Worm (Caenorhabditis elegans) whole organism, L2 larva: Measurements from ENCODE around the gene hum-8.
A peak's percentile ranks its signal among the peaks of the same experiment; 100 is the strongest.

Experiments
- C34F6.9 ChIP-seq: fragments of 150-350 bp; optimal IDR thresholded peaks from 2 replicates; lab custom pipeline; 2014; ENCODE audit warnings: missing biosample characterization, missing genetic modification characterization
- F13H6.1 ChIP-seq: sonication (generic microtip); optimal IDR thresholded peaks from 2 replicates; lab custom pipeline; 2016; ENCODE audit warnings: missing genetic modification characterization, missing compliant biosample characterization
- R02D3.7 ChIP-seq: fragments of 150-350 bp; optimal IDR thresholded peaks from 2 replicates; lab custom pipeline; 2014; ENCODE audit warnings: missing biosample characterization, missing genetic modification characterization
- Y55F3AM.14 ChIP-seq: fragments of 200-800 bp; sonication (Bioruptor generic); optimal IDR thresholded peaks from 2 replicates; lab custom pipeline; 2018; ENCODE audit warnings: mild to moderate bottlenecking, missing genetic modification characterization, missing compliant biosample characterization
- ZK546.5 ChIP-seq: sonication (generic microtip); optimal IDR thresholded peaks from 2 replicates; lab custom pipeline; 2017; ENCODE audit warnings: missing biosample characterization, missing genetic modification characterization
- alr-1 ChIP-seq: fragments of 150-350 bp; optimal IDR thresholded peaks from 2 replicates; lab custom pipeline; 2014; ENCODE audit warnings: missing biosample characterization, missing genetic modification characterization
- aly-2 ChIP-seq: fragments of 150-350 bp; optimal IDR thresholded peaks from 2 replicates; lab custom pipeline; 2014; ENCODE audit warnings: missing biosample characterization, missing genetic modification characterization
- ama-1 ChIP-seq: fragments of 150-350 bp; optimal IDR thresholded peaks from 2 replicates; lab custom pipeline; 2018; ENCODE audit warnings: inconsistent platforms
- blmp-1 ChIP-seq: sonication (generic microtip); optimal IDR thresholded peaks from 2 replicates; lab custom pipeline; 2017; ENCODE audit warnings: missing genetic modification characterization, mild to moderate bottlenecking, missing compliant biosample characterization, antibody characterized with exemption, moderate library complexity; ENCODE audit not compliant: insufficient read depth
- ceh-16 ChIP-seq: fragments of 150-350 bp; optimal IDR thresholded peaks from 2 replicates; lab custom pipeline; 2014; ENCODE audit warnings: missing biosample characterization, missing genetic modification characterization
- ceh-82 ChIP-seq: fragments of 150-350 bp; optimal IDR thresholded peaks from 2 replicates; lab custom pipeline; 2014; ENCODE audit warnings: missing biosample characterization, missing genetic modification characterization
- crh-2 ChIP-seq: sonication (generic microtip); optimal IDR thresholded peaks from 2 replicates; lab custom pipeline; 2017; ENCODE audit warnings: missing biosample characterization, missing genetic modification characterization
- dmd-4 ChIP-seq: sonication (generic microtip); optimal IDR thresholded peaks from 2 replicates; lab custom pipeline; 2017; ENCODE audit warnings: missing biosample characterization, missing genetic modification characterization
- egl-27 ChIP-seq: sonication (generic microtip); optimal IDR thresholded peaks from 3 replicates; lab custom pipeline; 2017; ENCODE audit warnings: missing biosample characterization, missing genetic modification reagents, missing genetic modification characterization
- elt-1 ChIP-seq: fragments of 150-350 bp; optimal IDR thresholded peaks from 2 replicates; lab custom pipeline; 2014; ENCODE audit warnings: missing biosample characterization, missing genetic modification characterization
- elt-3 ChIP-seq: sonication (generic microtip); optimal IDR thresholded peaks from 2 replicates; lab custom pipeline; 2017; ENCODE audit warnings: missing biosample characterization, missing genetic modification characterization
- fos-1 ChIP-seq: fragments of 150-350 bp; optimal IDR thresholded peaks from 2 replicates; lab custom pipeline; 2014; ENCODE audit warnings: missing biosample characterization, missing genetic modification characterization
- gmeb-1 ChIP-seq: fragments of 150-350 bp; optimal IDR thresholded peaks from 2 replicates; lab custom pipeline; 2014; ENCODE audit warnings: missing biosample characterization, missing genetic modification characterization
- lin-11 ChIP-seq: fragments of 150-350 bp; sonication (generic microtip); optimal IDR thresholded peaks from 2 replicates; lab custom pipeline; 2014; ENCODE audit warnings: missing biosample characterization, missing genetic modification characterization, inconsistent platforms, mixed read lengths
- lin-13 ChIP-seq: fragments of 150-350 bp; optimal IDR thresholded peaks from 2 replicates; lab custom pipeline; 2014; ENCODE audit warnings: missing biosample characterization, missing genetic modification reagents, missing genetic modification characterization
- lin-39 ChIP-seq: fragments of 150-350 bp; optimal IDR thresholded peaks from 2 replicates; lab custom pipeline; 2014; ENCODE audit warnings: missing biosample characterization, missing genetic modification reagents, missing genetic modification characterization
- lsy-2 ChIP-seq, 2 experiments: fragments of 150-350 bp in 1 of 2; sonication (generic microtip) in 1 of 2; optimal IDR thresholded peaks; 2 replicates each; lab custom pipeline; 2014 to 2017; ENCODE audit warnings: missing biosample characterization in 2 of 2, missing genetic modification characterization in 2 of 2
- mab-5 ChIP-seq: fragments of 150-350 bp; optimal IDR thresholded peaks from 2 replicates; lab custom pipeline; 2014; ENCODE audit warnings: missing biosample characterization, missing genetic modification characterization
- mbf-1 ChIP-seq: sonication (generic microtip); optimal IDR thresholded peaks from 2 replicates; lab custom pipeline; 2017; ENCODE audit warnings: missing biosample characterization, missing genetic modification characterization
- mdl-1 ChIP-seq, 2 experiments: fragments of 150-350 bp in 1 of 2; sonication (generic microtip) in 1 of 2; optimal IDR thresholded peaks; 2 replicates each; lab custom pipeline; 2017; ENCODE audit warnings: missing biosample characterization in 2 of 2, missing genetic modification characterization in 2 of 2
- nhr-10 ChIP-seq: sonication (generic microtip); optimal IDR thresholded peaks from 2 replicates; lab custom pipeline; 2017; ENCODE audit warnings: missing biosample characterization, missing genetic modification characterization
- nhr-11 ChIP-seq: fragments of 150-350 bp; optimal IDR thresholded peaks from 2 replicates; lab custom pipeline; 2014; ENCODE audit warnings: missing biosample characterization, missing genetic modification characterization
- nhr-12 ChIP-seq: fragments of 150-350 bp; optimal IDR thresholded peaks from 2 replicates; lab custom pipeline; 2014; ENCODE audit warnings: missing biosample characterization, missing genetic modification characterization
- nhr-129 ChIP-seq: fragments of 150-350 bp; optimal IDR thresholded peaks from 2 replicates; lab custom pipeline; 2014; ENCODE audit warnings: missing biosample characterization, missing genetic modification characterization
- nhr-21 ChIP-seq: fragments of 150-350 bp; optimal IDR thresholded peaks from 2 replicates; lab custom pipeline; 2014; ENCODE audit warnings: missing biosample characterization, missing genetic modification characterization
- nhr-23 ChIP-seq: fragments of 150-350 bp; optimal IDR thresholded peaks from 2 replicates; lab custom pipeline; 2014; ENCODE audit warnings: missing biosample characterization, missing genetic modification reagents, missing genetic modification characterization
- nhr-237 ChIP-seq: fragments of 150-350 bp; optimal IDR thresholded peaks from 2 replicates; lab custom pipeline; 2014; ENCODE audit warnings: missing biosample characterization, missing genetic modification characterization
- nhr-25 ChIP-seq: fragments of 150-350 bp; sonication (generic microtip); optimal IDR thresholded peaks from 3 replicates; lab custom pipeline; 2014; ENCODE audit warnings: missing biosample characterization, missing genetic modification characterization
- nhr-6 ChIP-seq: fragments of 150-350 bp; optimal IDR thresholded peaks from 2 replicates; lab custom pipeline; 2014; ENCODE audit warnings: missing biosample characterization, missing genetic modification characterization
- nhr-77 ChIP-seq: fragments of 150-350 bp; optimal IDR thresholded peaks from 2 replicates; lab custom pipeline; 2014; ENCODE audit warnings: missing biosample characterization, missing genetic modification characterization
- peb-1 ChIP-seq: fragments of 150-350 bp; optimal IDR thresholded peaks from 2 replicates; lab custom pipeline; 2014; ENCODE audit warnings: missing biosample characterization, missing genetic modification characterization
- sem-4 ChIP-seq: fragments of 150-350 bp; optimal IDR thresholded peaks from 2 replicates; lab custom pipeline; 2014; ENCODE audit warnings: missing biosample characterization, missing genetic modification reagents, missing genetic modification characterization
- skn-1 ChIP-seq: sonication (generic microtip); optimal IDR thresholded peaks from 2 replicates; lab custom pipeline; 2017; ENCODE audit warnings: missing biosample characterization, missing genetic modification characterization
- sma-3 ChIP-seq: sonication (generic microtip); optimal IDR thresholded peaks from 2 replicates; lab custom pipeline; 2016; ENCODE audit warnings: missing genetic modification reagents, missing genetic modification characterization, missing compliant biosample characterization
- sma-9 ChIP-seq, 2 experiments: fragments of 150-350 bp in 1 of 2; sonication (generic microtip) in 1 of 2; optimal IDR thresholded peaks; 2 replicates each; lab custom pipeline; 2014 to 2016; ENCODE audit warnings: missing genetic modification characterization in 2 of 2, mild to moderate bottlenecking in 1 of 2, missing biosample characterization in 1 of 2, missing compliant biosample characterization in 1 of 2, missing genetic modification reagents in 1 of 2, moderate library complexity in 1 of 2
- snpc-4 ChIP-seq: fragments of 150-350 bp; optimal IDR thresholded peaks from 2 replicates; lab custom pipeline; 2014; ENCODE audit warnings: missing biosample characterization, missing genetic modification characterization
- unc-39 ChIP-seq: fragments of 150-350 bp; optimal IDR thresholded peaks from 2 replicates; lab custom pipeline; 2014; ENCODE audit warnings: missing biosample characterization, missing genetic modification characterization
- unc-55 ChIP-seq: fragments of 150-350 bp; sonication (generic microtip); optimal IDR thresholded peaks from 3 replicates; lab custom pipeline; 2014; ENCODE audit warnings: missing biosample characterization, missing genetic modification reagents, missing genetic modification characterization
- unc-62 ChIP-seq: fragments of 150-350 bp; optimal IDR thresholded peaks from 2 replicates; lab custom pipeline; 2014; ENCODE audit warnings: missing biosample characterization, missing genetic modification reagents, missing genetic modification characterization
- zag-1 ChIP-seq: fragments of 150-350 bp; optimal IDR thresholded peaks from 2 replicates; lab custom pipeline; 2014; ENCODE audit warnings: missing biosample characterization, missing genetic modification characterization
- ztf-1 ChIP-seq: fragments of 200-800 bp; sonication (Bioruptor generic); conservative IDR thresholded peaks from 2 replicates; pipeline ENCODE4 v1.3.6; 2022; ENCODE audit warnings: missing genetic modification characterization, missing compliant biosample characterization
- ztf-11 ChIP-seq: sonication (generic microtip); optimal IDR thresholded peaks from 2 replicates; lab custom pipeline; 2017; ENCODE audit warnings: missing biosample characterization, missing genetic modification characterization
- ztf-4 ChIP-seq: fragments of 150-350 bp; optimal IDR thresholded peaks from 2 replicates; lab custom pipeline; 2014; ENCODE audit warnings: missing biosample characterization, missing genetic modification characterization

Gene hum-8

ce11 chrIV:443622-444021 lies 3.3 kb upstream of the hum-8 start, which contains the start of gene mrpl-55:
Gene mrpl-55, plus strand, starts transcription at chrIV:443985.
- TF ChIP-seq sma-9 (GFP tag; optimal IDR thresholded peaks at IDR 0.05; lab: Kevin White, UChicago) (peak; percentile 76), sma-9 (tag; optimal IDR thresholded peaks at IDR 0.05; lab: Kevin White, UChicago) (no peak), nhr-237 (tag; lab: Kevin White, UChicago) (no peak), egl-27 (peak; percentile 51), nhr-12 (tag; lab: Kevin White, UChicago) (no peak), ceh-82 (no peak), nhr-25 (tag; lab: Kevin White, UChicago) (peak; percentile 71), ZK546.5 (peak; percentile 27), elt-3 (tag; lab: Kevin White, UChicago) (no peak), lin-39 (no peak), lin-11 (peak; percentile 44), unc-55 (peak; percentile 96), R02D3.7 (tag; lab: Kevin White, UChicago) (peak; percentile 35), F13H6.1 (tag; lab: Kevin White, UChicago) (peak; percentile 73), aly-2 (tag; lab: Kevin White, UChicago) (no peak), C34F6.9 (tag; lab: Kevin White, UChicago) (peak; percentile 93), ztf-1 (no peak), ceh-16 (peak; percentile 74), ama-1 (lab: Kevin White, UChicago) (peak; percentile 12), lsy-2 (tag; optimal IDR thresholded peaks at IDR 0.05; lab: Kevin White, UChicago) (peak; percentile 78 to 94), peb-1 (no peak), nhr-129 (tag; lab: Kevin White, UChicago) (peak; percentile 77), skn-1 (tag; lab: Kevin White, UChicago) (no peak), sma-3 (GFP tag; lab: Kevin White, UChicago) (peak; percentile 94), mab-5 (tag; lab: Kevin White, UChicago) (peak; percentile 14), ztf-4 (tag; lab: Kevin White, UChicago) (peak; percentile 77), fos-1 (tag; lab: Kevin White, UChicago) (peak; percentile 81), crh-2 (peak; percentile 95), snpc-4 (peak; percentile 81), unc-39 (tag; lab: Kevin White, UChicago) (no peak), gmeb-1 (tag; lab: Kevin White, UChicago) (peak; percentile 96), nhr-6 (peak; percentile 71), Y55F3AM.14 (no peak), zag-1 (peak; percentile 39), mdl-1 (tag; optimal IDR thresholded peaks at IDR 0.05; lab: Kevin White, UChicago) (peak in 1 of 2 experiments; percentile 30), dmd-4 (tag; lab: Kevin White, UChicago) (no peak), lin-13 (GFP tag; lab: Kevin White, UChicago) (peak; percentile 94), nhr-10 (no peak), elt-1 (no peak), alr-1 (tag; lab: Kevin White, UChicago) (peak; percentile 42), ztf-11 (tag; lab: Kevin White, UChicago) (no peak), unc-62 (GFP tag; lab: Kevin White, UChicago) (no peak), sem-4 (tag; lab: Kevin White, UChicago) (peak; percentile 75), nhr-11 (tag; lab: Kevin White, UChicago) (no peak), blmp-1 (tag; lab: Kevin White, UChicago) (peak; percentile 1), nhr-77 (tag; lab: Kevin White, UChicago) (peak; percentile 56), nhr-23 (tag; lab: Kevin White, UChicago) (no peak), nhr-21 (peak; percentile 88), mbf-1 (tag; lab: Kevin White, UChicago) (no peak)
